Worm (Caenorhabditis elegans) whole organism, early embryonic: ENCODE data around the gene ZK262.2.

Source experiments
- B0310.2 ChIP-seq: sonication (generic microtip); optimal IDR thresholded peaks from 2 replicates; lab custom pipeline; 2016; ENCODE audit warnings: mild to moderate bottlenecking, missing genetic modification characterization, missing compliant biosample characterization
- F13C5.2 ChIP-seq: sonication (generic microtip); optimal IDR thresholded peaks from 2 replicates; lab custom pipeline; 2017; ENCODE audit warnings: mild to moderate bottlenecking, missing genetic modification characterization, inconsistent platforms, missing compliant biosample characterization
- aly-1 ChIP-seq: sonication (generic microtip); optimal IDR thresholded peaks from 2 replicates; lab custom pipeline; 2016; ENCODE audit warnings: missing genetic modification characterization, missing compliant biosample characterization
- ama-1 ChIP-seq: fragments of 150-350 bp; optimal IDR thresholded peaks from 2 replicates; lab custom pipeline; 2014
- ceh-13 ChIP-seq: fragments of 200-800 bp; sonication (Bioruptor generic); optimal IDR thresholded peaks from 2 replicates; lab custom pipeline; 2018; ENCODE audit warnings: mild to moderate bottlenecking, missing genetic modification characterization, missing compliant biosample characterization
- ceh-36 ChIP-seq: sonication (generic microtip); optimal IDR thresholded peaks from 2 replicates; lab custom pipeline; 2016; ENCODE audit warnings: missing genetic modification characterization, inconsistent platforms, missing compliant biosample characterization
- ets-7 ChIP-seq: sonication (generic microtip); optimal IDR thresholded peaks from 2 replicates; lab custom pipeline; 2016; ENCODE audit warnings: missing genotype, missing genetic modification characterization, missing compliant biosample characterization
- flt-1 ChIP-seq: fragments of 200-800 bp; sonication (Bioruptor generic); IDR thresholded peaks from 2 replicates; pipeline ENCODE4 v1.3.6; 2022; ENCODE audit warnings: missing genetic modification characterization, missing compliant biosample characterization
- hmbx-1 ChIP-seq: sonication (generic microtip); optimal IDR thresholded peaks from 2 replicates; lab custom pipeline; 2016; ENCODE audit warnings: mild to moderate bottlenecking, missing genetic modification characterization, missing compliant biosample characterization
- hmg-4 ChIP-seq: fragments of 200-800 bp; sonication (Bioruptor generic); optimal IDR thresholded peaks from 2 replicates; lab custom pipeline; 2018; ENCODE audit warnings: mild to moderate bottlenecking, missing genetic modification characterization, missing compliant biosample characterization
- hnd-1 ChIP-seq: sonication (generic microtip); optimal IDR thresholded peaks from 2 replicates; lab custom pipeline; 2016; ENCODE audit warnings: missing genetic modification characterization, missing compliant biosample characterization
- pes-1 ChIP-seq: fragments of 200-800 bp; sonication (Bioruptor generic); IDR thresholded peaks from 2 replicates; pipeline ENCODE4 v1.3.6; 2022; ENCODE audit warnings: missing genetic modification reagents, missing genetic modification characterization, missing compliant biosample characterization
- scrt-1 ChIP-seq: fragments of 200-800 bp; sonication (Bioruptor generic); IDR thresholded peaks from 2 replicates; pipeline ENCODE4 v1.3.6; 2022; ENCODE audit warnings: missing genetic modification characterization, missing compliant biosample characterization
- sea-1 ChIP-seq: fragments of 200-800 bp; sonication (Bioruptor generic); conservative IDR thresholded peaks from 2 replicates; pipeline ENCODE4 v1.3.6; 2022; ENCODE audit warnings: missing genetic modification characterization, missing compliant biosample characterization
- tbx-11 ChIP-seq: fragments of 200-800 bp; sonication (Bioruptor generic); IDR thresholded peaks from 2 replicates; pipeline ENCODE4 v1.3.6; 2022; ENCODE audit warnings: missing genetic modification characterization, missing compliant biosample characterization
- tbx-37 ChIP-seq: fragments of 200-800 bp; sonication (Bioruptor generic); conservative IDR thresholded peaks from 2 replicates; pipeline ENCODE4 v1.3.6; 2022; ENCODE audit warnings: missing genetic modification reagents, missing genetic modification characterization, missing compliant biosample characterization
- tra-4 ChIP-seq: sonication (generic microtip); optimal IDR thresholded peaks from 2 replicates; lab custom pipeline; 2017; ENCODE audit warnings: missing genetic modification characterization, missing compliant biosample characterization

ZK262.2 gene

DNA sequence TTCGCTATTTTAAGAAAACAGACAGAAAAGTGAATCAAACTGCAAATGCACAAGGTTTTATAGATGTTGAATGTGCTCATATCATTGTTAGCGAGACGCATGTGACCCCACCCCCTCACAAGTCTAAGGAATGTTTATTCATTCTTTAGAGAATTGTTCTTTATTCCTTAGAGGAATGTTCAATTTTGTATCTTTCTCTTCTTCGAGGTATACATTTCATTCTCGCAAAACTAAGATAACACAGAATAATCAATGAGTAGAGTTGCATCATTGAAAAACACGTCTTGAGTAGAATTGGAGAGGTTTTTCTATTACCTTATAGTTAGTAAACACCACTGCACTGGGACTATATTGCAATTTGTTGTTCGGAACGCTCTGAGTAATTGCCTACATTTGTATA is 22.2 kb upstream of the ZK262.2 start, which contains the start of gene ZK262.20:
Gene ZK262.20 (minus strand): TSS at position 101 of the 400 bp plus-strand sequence.
- TF ChIP-seq B0310.2 (tag; lab: Kevin White, UChicago) (no peak), hnd-1 (tag; lab: Kevin White, UChicago) (no peak), ceh-13 (GFP tag; lab: Kevin White, UChicago) (no peak), ama-1 (lab: Kevin White, UChicago) (no peak), tra-4 (tag; lab: Kevin White, UChicago) (no peak), aly-1 (no peak), hmg-4 (GFP tag; lab: Kevin White, UChicago) (no peak), ceh-36 (tag; lab: Kevin White, UChicago) (no peak), pes-1 (GFP tag; lab: Robert Waterston, UW) (no peak), F13C5.2 (no peak), tbx-11 (GFP tag; lab: Robert Waterston, UW) (no peak), ets-7 (tag; lab: Kevin White, UChicago) (no peak), tbx-37 (no peak), hmbx-1 (tag; lab: Kevin White, UChicago) (no peak), flt-1 (no peak), sea-1 (GFP tag; lab: Robert Waterston, UW) (no peak), scrt-1 (no peak)

DNA sequence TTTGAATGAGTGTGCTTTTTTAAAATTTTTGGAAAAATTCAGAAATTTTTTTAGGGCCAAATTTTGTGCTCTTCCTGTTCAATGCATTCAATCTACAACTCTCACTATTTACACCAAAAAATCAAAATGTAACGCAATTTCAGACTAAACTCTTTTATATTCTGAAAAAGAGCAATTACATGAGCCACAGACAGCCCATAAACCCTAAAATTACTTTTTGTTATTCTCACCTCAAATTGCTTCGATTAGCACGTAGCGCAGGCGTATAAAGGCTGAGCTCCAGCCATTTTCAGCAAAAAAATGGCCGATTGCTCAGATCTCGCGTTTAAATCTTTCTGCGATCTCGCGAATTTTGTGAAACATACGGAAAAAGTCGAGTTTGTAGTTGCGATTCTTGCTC is 18.7 kb upstream of the ZK262.2 start, which contains the start of gene srw-82:
Gene srw-82 (plus strand): TSS at position 301 of the 400 bp plus-strand sequence.
- no peak for TF ChIP-seq ceh-36 (tag; lab: Kevin White, UChicago)
- TF ChIP-seq tbx-37, result no peak
- TF ChIP-seq hmbx-1 (tag; lab: Kevin White, UChicago), result no peak
- no peak for TF ChIP-seq tra-4 (tag; lab: Kevin White, UChicago)
- TF ChIP-seq hnd-1 (tag; lab: Kevin White, UChicago), result no peak
- TF ChIP-seq ets-7 (tag; lab: Kevin White, UChicago), result no peak
- TF ChIP-seq pes-1 (GFP tag; lab: Robert Waterston, UW), result no peak
- TF ChIP-seq ama-1 (lab: Kevin White, UChicago), result no peak
- no peak for TF ChIP-seq aly-1
- no peak for TF ChIP-seq ceh-13 (GFP tag; lab: Kevin White, UChicago)
- no peak for TF ChIP-seq flt-1
- no peak for TF ChIP-seq B0310.2 (tag; lab: Kevin White, UChicago)
- TF ChIP-seq sea-1 (GFP tag; lab: Robert Waterston, UW), result no peak
- no peak for TF ChIP-seq scrt-1
- no peak for TF ChIP-seq hmg-4 (GFP tag; lab: Kevin White, UChicago)

DNA sequence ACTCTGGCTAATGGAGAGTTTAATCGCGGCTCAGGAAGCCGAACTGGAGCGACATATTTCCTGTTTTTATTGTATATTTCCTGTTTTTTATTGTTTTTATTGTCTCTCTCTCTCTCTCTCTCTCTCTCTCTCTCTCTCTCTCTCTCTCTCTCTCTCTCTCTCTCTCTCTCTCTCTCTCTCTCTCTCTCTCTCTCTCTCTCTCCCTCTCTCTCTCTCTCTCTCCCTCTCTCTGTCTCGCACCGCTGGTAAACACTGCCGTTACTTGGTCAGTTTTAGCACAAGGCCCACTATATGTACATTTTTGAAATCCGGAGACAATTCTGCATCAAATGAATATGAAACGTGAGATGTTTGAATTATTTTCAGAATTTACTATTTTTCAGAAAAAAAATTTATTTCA is 18.0 kb upstream of the ZK262.2 start:
- TF ChIP-seq F13C5.2 (no peak), scrt-1 (no peak), B0310.2 (tag; lab: Kevin White, UChicago) (no peak), hnd-1 (tag; lab: Kevin White, UChicago) (no peak), ceh-36 (tag; lab: Kevin White, UChicago) (no peak), tbx-37 (no peak), ets-7 (tag; lab: Kevin White, UChicago) (no peak), hmg-4 (GFP tag; lab: Kevin White, UChicago) (no peak), tbx-11 (GFP tag; lab: Robert Waterston, UW) (no peak)

DNA sequence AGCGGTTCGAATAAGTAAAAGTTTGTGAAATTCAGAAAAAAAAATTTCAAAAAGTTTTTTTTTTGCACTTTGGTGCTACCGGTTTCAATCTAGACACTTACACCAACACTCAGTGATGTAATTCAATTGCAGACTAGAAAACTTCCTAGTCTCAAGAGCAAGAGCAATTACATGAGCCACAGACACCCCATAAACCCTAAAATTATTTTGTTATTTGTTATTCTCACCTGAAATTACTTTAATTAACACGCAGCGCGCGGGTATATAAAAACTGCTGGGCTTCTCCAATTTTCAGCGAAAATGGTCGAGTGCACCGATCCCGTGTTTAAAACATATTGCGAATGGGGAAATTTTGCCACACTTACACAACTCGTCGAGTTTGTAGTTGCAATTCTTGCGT is 13.5 kb upstream of the ZK262.2 start, which contains the start of gene srw-83:
Gene srw-83 (plus strand): TSS at position 301 of the 400 bp plus-strand sequence.
- TF ChIP-seq ama-1 (lab: Kevin White, UChicago) (no peak), B0310.2 (tag; lab: Kevin White, UChicago) (no peak), sea-1 (GFP tag; lab: Robert Waterston, UW) (no peak), scrt-1 (no peak), hnd-1 (tag; lab: Kevin White, UChicago) (no peak), F13C5.2 (no peak), aly-1 (no peak), ceh-13 (GFP tag; lab: Kevin White, UChicago) (no peak), flt-1 (no peak), hmg-4 (GFP tag; lab: Kevin White, UChicago) (no peak), tbx-11 (GFP tag; lab: Robert Waterston, UW) (no peak)

DNA sequence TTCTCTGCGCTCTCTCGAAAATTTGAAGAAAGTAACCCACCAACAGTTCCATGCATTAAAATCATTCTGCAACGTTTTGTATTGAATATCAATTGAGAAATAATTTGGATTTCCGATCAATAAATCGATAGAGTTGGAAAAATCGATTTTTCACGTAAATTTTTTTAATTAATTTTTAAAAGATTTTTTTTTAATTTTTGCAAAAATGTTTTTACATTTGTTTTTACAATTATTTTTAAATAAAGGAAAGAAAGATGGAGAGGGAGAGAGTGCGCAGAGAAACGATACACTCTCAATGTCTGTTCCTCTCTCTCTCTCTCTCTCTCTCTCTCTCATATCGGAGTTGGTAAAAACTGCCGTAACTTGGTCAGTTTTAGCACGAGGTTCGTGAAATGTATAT is 12.8 kb upstream of the ZK262.2 start, which contains the start of gene ZK262.19:
Gene ZK262.19 (minus strand): TSS at position 101 of the 400 bp plus-strand sequence.
- TF ChIP-seq ama-1 (lab: Kevin White, UChicago) (no peak), B0310.2 (tag; lab: Kevin White, UChicago) (no peak), tbx-11 (GFP tag; lab: Robert Waterston, UW) (no peak), hmbx-1 (tag; lab: Kevin White, UChicago) (no peak), aly-1 (no peak), tbx-37 (no peak), tra-4 (tag; lab: Kevin White, UChicago) (no peak)

DNA sequence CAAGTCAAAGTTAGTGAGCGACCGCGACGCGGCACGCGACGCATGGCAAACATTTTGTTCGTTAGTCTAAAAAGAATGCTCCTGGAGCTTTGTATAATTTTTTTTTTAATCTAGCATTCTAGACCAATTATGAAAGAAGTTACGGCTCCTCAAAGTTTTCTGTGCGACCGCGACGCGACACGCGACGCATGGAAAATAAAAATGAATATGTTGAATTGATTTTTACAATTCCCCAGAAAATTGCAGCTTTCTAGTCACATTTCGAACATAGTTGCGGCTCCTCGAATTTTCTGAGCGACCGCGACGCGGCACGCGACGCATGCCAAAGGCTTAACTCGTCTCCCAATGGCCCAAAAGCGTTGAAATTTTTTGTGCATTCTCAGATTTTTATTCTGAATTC is 11.7 kb upstream of the ZK262.2 start, which contains the start of gene ZK262.4:
Gene ZK262.4 (minus strand): TSS at position 101 of the 400 bp plus-strand sequence.
- TF ChIP-seq tra-4 (tag; lab: Kevin White, UChicago), result no peak
- TF ChIP-seq hnd-1 (tag; lab: Kevin White, UChicago), result no peak
- no peak for TF ChIP-seq ets-7 (tag; lab: Kevin White, UChicago)
- TF ChIP-seq scrt-1, result no peak
- TF ChIP-seq ama-1 (lab: Kevin White, UChicago), result no peak
- TF ChIP-seq tbx-11 (GFP tag; lab: Robert Waterston, UW), result no peak
- TF ChIP-seq hmbx-1 (tag; lab: Kevin White, UChicago), result no peak
- no peak for TF ChIP-seq ceh-13 (GFP tag; lab: Kevin White, UChicago)
- TF ChIP-seq F13C5.2, result no peak
- TF ChIP-seq pes-1 (GFP tag; lab: Robert Waterston, UW), result no peak
- TF ChIP-seq hmg-4 (GFP tag; lab: Kevin White, UChicago), result no peak
- TF ChIP-seq flt-1, result no peak
- TF ChIP-seq sea-1 (GFP tag; lab: Robert Waterston, UW), result no peak
- TF ChIP-seq tbx-37, result no peak
- no peak for TF ChIP-seq ceh-36 (tag; lab: Kevin White, UChicago)
- TF ChIP-seq aly-1, result no peak

DNA sequence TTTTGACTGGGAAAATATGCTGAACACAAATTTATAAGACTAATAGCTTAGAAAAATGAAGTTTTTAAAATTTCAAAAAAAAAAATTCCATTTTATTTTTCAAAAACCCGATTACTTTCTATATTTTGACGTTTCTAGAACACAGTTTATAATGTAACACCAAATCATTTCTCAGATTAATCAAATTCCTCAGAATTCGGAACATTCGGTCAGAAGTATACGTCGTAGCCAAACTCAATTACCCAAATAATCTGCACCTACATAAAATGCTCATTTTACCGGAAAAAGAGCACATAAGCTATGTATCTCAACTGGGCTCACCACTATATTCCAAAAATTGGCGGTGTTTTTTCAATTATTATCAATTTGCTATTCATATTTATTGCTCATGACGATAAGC is 8.0 kb upstream of the ZK262.2 start, which contains the start of gene srj-26:
Gene srj-26 (plus strand): TSS at position 301 of the 400 bp plus-strand sequence.
- TF ChIP-seq ceh-13 (GFP tag; lab: Kevin White, UChicago) (no peak), ama-1 (lab: Kevin White, UChicago) (no peak), B0310.2 (tag; lab: Kevin White, UChicago) (no peak), F13C5.2 (no peak), sea-1 (GFP tag; lab: Robert Waterston, UW) (no peak), ets-7 (tag; lab: Kevin White, UChicago) (no peak), tbx-37 (no peak), hnd-1 (tag; lab: Kevin White, UChicago) (no peak), flt-1 (no peak), scrt-1 (no peak), aly-1 (no peak), hmbx-1 (tag; lab: Kevin White, UChicago) (no peak), pes-1 (GFP tag; lab: Robert Waterston, UW) (no peak)
